Fruit fly (Drosophila melanogaster) whole organism, embryonic: ENCODE results near the gene Dpm3.
A peak's percentile ranks its signal among the peaks of the same experiment; 100 is the strongest.

Experiments
- Atf-2 ChIP-seq: fragments of 200-800 bp; sonication (Bioruptor generic); optimal IDR thresholded peaks from 2 replicates; lab custom pipeline; 2016; ENCODE audit warnings: missing biosample characterization, missing genetic modification characterization
- Atf6 ChIP-seq: fragments of 200-800 bp; sonication (Bioruptor generic); IDR thresholded peaks from 2 replicates; pipeline ENCODE4 v1.3.6; 2022; ENCODE audit warnings: missing biosample characterization, missing genetic modification characterization
- B-H2 ChIP-seq: fragments of 200-800 bp; sonication (Bioruptor generic); optimal IDR thresholded peaks from 2 replicates; lab custom pipeline; 2018; ENCODE audit warnings: missing biosample characterization, mild to moderate bottlenecking, missing genetic modification characterization
- CG10274 ChIP-seq: fragments of 200-800 bp; sonication (Bioruptor generic); optimal IDR thresholded peaks from 3 replicates; lab custom pipeline; 2017; ENCODE audit warnings: missing biosample characterization, mild to moderate bottlenecking, missing genetic modification characterization
- CG12942 ChIP-seq: fragments of 200-800 bp; sonication (Bioruptor generic); optimal IDR thresholded peaks from 3 replicates; lab custom pipeline; 2016; ENCODE audit warnings: missing biosample characterization, missing genetic modification characterization
- CG14441 ChIP-seq: fragments of 200-800 bp; sonication (Bioruptor generic); IDR thresholded peaks from 2 replicates; pipeline ENCODE4 v1.3.6; 2022; ENCODE audit warnings: missing biosample characterization, missing genetic modification characterization
- CG15269 ChIP-seq: fragments of 200-800 bp; sonication (Bioruptor generic); optimal IDR thresholded peaks from 2 replicates; lab custom pipeline; 2018; ENCODE audit warnings: missing biosample characterization, mild to moderate bottlenecking, missing genetic modification characterization, moderate library complexity
- CG15601 ChIP-seq: fragments of 200-800 bp; sonication (Bioruptor generic); optimal IDR thresholded peaks from 3 replicates; lab custom pipeline; 2019; ENCODE audit warnings: missing biosample characterization, mild to moderate bottlenecking, missing genetic modification characterization, moderate library complexity
- CG17186 ChIP-seq: fragments of 200-800 bp; sonication (Bioruptor generic); optimal IDR thresholded peaks from 3 replicates; lab custom pipeline; 2017; ENCODE audit warnings: missing biosample characterization, missing genetic modification reagents, missing genetic modification characterization
- CG18262 ChIP-seq: fragments of 200-800 bp; optimal IDR thresholded peaks from 3 replicates; lab custom pipeline; 2019; ENCODE audit warnings: missing biosample characterization, mild to moderate bottlenecking, missing genetic modification characterization, moderate library complexity
- CG18764 ChIP-seq: fragments of 200-800 bp; sonication (Bioruptor generic); optimal IDR thresholded peaks from 3 replicates; lab custom pipeline; 2016; ENCODE audit warnings: missing biosample characterization, missing genetic modification characterization
- CG31365 ChIP-seq: fragments of 200-800 bp; sonication (Bioruptor generic); optimal IDR thresholded peaks from 2 replicates; lab custom pipeline; 2018; ENCODE audit warnings: missing biosample characterization, mild to moderate bottlenecking, missing genetic modification characterization
- CG31441 ChIP-seq: fragments of 200-800 bp; sonication (Bioruptor generic); IDR thresholded peaks from 2 replicates; pipeline ENCODE4 v1.3.6; 2022; ENCODE audit warnings: missing biosample characterization, missing genetic modification characterization
- CG3407 ChIP-seq: fragments of 200-800 bp; sonication (Bioruptor generic); optimal IDR thresholded peaks from 2 replicates; lab custom pipeline; 2018; ENCODE audit warnings: missing biosample characterization, mild to moderate bottlenecking, missing genetic modification characterization
- CG6272 ChIP-seq: fragments of 200-800 bp; sonication (Bioruptor generic); IDR thresholded peaks from 2 replicates; pipeline ENCODE4 v1.3.6; 2022; ENCODE audit warnings: missing biosample characterization, missing genetic modification characterization
- CG6689 ChIP-seq: fragments of 200-800 bp; sonication (Bioruptor generic); IDR thresholded peaks from 2 replicates; pipeline ENCODE4 v1.3.6; 2022; ENCODE audit warnings: missing biosample characterization, missing genetic modification characterization
- CG8478 ChIP-seq: fragments of >200 bp; optimal IDR thresholded peaks from 2 replicates; lab custom pipeline; 2018
- CG8765 ChIP-seq: fragments of 200-800 bp; sonication (Bioruptor generic); IDR thresholded peaks from 2 replicates; pipeline ENCODE4 v1.3.6; 2022; ENCODE audit warnings: missing biosample characterization, missing genetic modification characterization
- CG9437 ChIP-seq: fragments of 200-800 bp; sonication (Bioruptor generic); optimal IDR thresholded peaks from 2 replicates; lab custom pipeline; 2018; ENCODE audit warnings: missing biosample characterization, mild to moderate bottlenecking, missing genetic modification characterization
- CTCF ChIP-seq: fragments of 200-800 bp; sonication (Bioruptor generic); optimal IDR thresholded peaks from 2 replicates; lab custom pipeline; 2017; ENCODE audit warnings: missing biosample characterization, mild to moderate bottlenecking, missing genetic modification characterization, moderate library complexity
- Dbx ChIP-seq: fragments of 200-800 bp; sonication (Bioruptor generic); IDR thresholded peaks from 3 replicates; pipeline ENCODE4 v1.3.6; 2022; ENCODE audit warnings: missing biosample characterization, missing genetic modification characterization
- Ets97D ChIP-seq: fragments of 200-800 bp; sonication (Bioruptor generic); optimal IDR thresholded peaks from 3 replicates; lab custom pipeline; 2016; ENCODE audit warnings: missing biosample characterization, missing genetic modification characterization
- HHEX ChIP-seq: fragments of 200-800 bp; sonication (Bioruptor generic); optimal IDR thresholded peaks from 3 replicates; lab custom pipeline; 2017; ENCODE audit warnings: missing biosample characterization, mild to moderate bottlenecking, missing genetic modification characterization, missing genetic modification reagents
- Hr78 ChIP-seq, 2 experiments: fragments of 200-800 bp in 1 of 2; fragments of >200 bp in 1 of 2; sonication (Bioruptor generic) in 1 of 2; optimal IDR thresholded peaks; 2 replicates each; lab custom pipeline; 2017 to 2019; ENCODE audit warnings: missing biosample characterization in 2 of 2, missing genetic modification characterization in 2 of 2, mild to moderate bottlenecking in 1 of 2, moderate library complexity in 1 of 2
- Hsf ChIP-seq: fragments of 200-800 bp; sonication (Bioruptor generic); optimal IDR thresholded peaks from 3 replicates; lab custom pipeline; 2016; ENCODE audit warnings: missing biosample characterization, missing genetic modification characterization
- Lpt ChIP-seq: fragments of >200 bp; optimal IDR thresholded peaks from 2 replicates; lab custom pipeline; 2018; ENCODE audit warnings: missing biosample characterization, missing genetic modification characterization
- Max ChIP-seq: fragments of 200-800 bp; sonication (Bioruptor generic); optimal IDR thresholded peaks from 2 replicates; lab custom pipeline; 2016; ENCODE audit warnings: missing biosample characterization, mild to moderate bottlenecking, missing genetic modification characterization
- NC2α ChIP-seq: fragments of 200-800 bp; sonication (Bioruptor generic); optimal IDR thresholded peaks from 2 replicates; lab custom pipeline; 2016; ENCODE audit warnings: missing biosample characterization, missing genetic modification characterization
- Optix ChIP-seq: fragments of 200-800 bp; sonication (Bioruptor generic); IDR thresholded peaks from 3 replicates; pipeline ENCODE4 v1.3.6; 2022; ENCODE audit warnings: missing biosample characterization, missing genetic modification characterization
- Sry-β ChIP-seq: fragments of 200-800 bp; sonication (Bioruptor generic); optimal IDR thresholded peaks from 2 replicates; lab custom pipeline; 2018; ENCODE audit warnings: missing biosample characterization, mild to moderate bottlenecking, missing genetic modification characterization, moderate library complexity
- Xbp1 ChIP-seq: fragments of 200-800 bp; sonication (Bioruptor generic); optimal IDR thresholded peaks from 3 replicates; lab custom pipeline; 2016; ENCODE audit warnings: missing biosample characterization, mild to moderate bottlenecking, missing genetic modification characterization
- amos ChIP-seq: fragments of 200-800 bp; sonication (Bioruptor generic); IDR thresholded peaks from 2 replicates; pipeline ENCODE4 v1.3.6; 2022; ENCODE audit warnings: missing biosample characterization, missing genetic modification characterization; ENCODE audit not compliant: partially characterized antibody
- ash1 ChIP-seq: fragments of 200-800 bp; sonication (Bioruptor generic); optimal IDR thresholded peaks from 2 replicates; lab custom pipeline; 2018; ENCODE audit warnings: missing biosample characterization, mild to moderate bottlenecking, missing genetic modification characterization
- bbx ChIP-seq: fragments of 200-800 bp; sonication (Bioruptor generic); IDR thresholded peaks from 2 replicates; pipeline ENCODE4 v1.3.6; 2022; ENCODE audit warnings: missing biosample characterization, missing genetic modification characterization; ENCODE audit not compliant: partially characterized antibody
- cas ChIP-seq: fragments of 200-800 bp; sonication (Bioruptor generic); IDR thresholded peaks from 2 replicates; pipeline ENCODE4 v1.3.6; 2022; ENCODE audit warnings: missing biosample characterization, missing genetic modification characterization
- chm ChIP-seq: fragments of 200-800 bp; sonication (Bioruptor generic); IDR thresholded peaks from 2 replicates; pipeline ENCODE4 v1.3.6; 2022; ENCODE audit warnings: missing biosample characterization, missing genetic modification characterization
- crc ChIP-seq: fragments of 200-800 bp; sonication (Bioruptor generic); optimal IDR thresholded peaks from 2 replicates; lab custom pipeline; 2016; ENCODE audit warnings: missing biosample characterization, missing genetic modification characterization
- exex ChIP-seq: fragments of 200-800 bp; sonication (Bioruptor generic); optimal IDR thresholded peaks from 4 replicates; lab custom pipeline; 2018; ENCODE audit warnings: missing biosample characterization, mild to moderate bottlenecking, missing genetic modification characterization, moderate library complexity
- gt ChIP-seq: fragments of 200-800 bp; sonication (Bioruptor generic); IDR thresholded peaks from 2 replicates; pipeline ENCODE4 v1.3.6; 2022; ENCODE audit warnings: missing biosample characterization, missing genetic modification characterization
- lbe ChIP-seq: fragments of 200-800 bp; sonication (Bioruptor generic); optimal IDR thresholded peaks from 2 replicates; lab custom pipeline; 2016; ENCODE audit warnings: missing biosample characterization, mild to moderate bottlenecking, missing genetic modification characterization
- luna ChIP-seq: fragments of 200-800 bp; sonication (Bioruptor generic); optimal IDR thresholded peaks from 2 replicates; lab custom pipeline; 2016; ENCODE audit warnings: missing biosample characterization, missing genetic modification characterization
- pb ChIP-seq: fragments of 200-800 bp; sonication (Bioruptor generic); optimal IDR thresholded peaks from 3 replicates; lab custom pipeline; 2016; ENCODE audit warnings: missing biosample characterization, missing genetic modification characterization
- pita ChIP-seq: fragments of 200-800 bp; sonication (Bioruptor generic); optimal IDR thresholded peaks from 2 replicates; lab custom pipeline; 2017; ENCODE audit warnings: missing biosample characterization, mild to moderate bottlenecking, missing genetic modification characterization
- psq ChIP-seq: fragments of 200-800 bp; sonication (Bioruptor generic); optimal IDR thresholded peaks from 2 replicates; lab custom pipeline; 2017; ENCODE audit warnings: missing biosample characterization, missing genetic modification characterization
- pum ChIP-seq: fragments of 200-800 bp; sonication (Bioruptor generic); optimal IDR thresholded peaks from 2 replicates; lab custom pipeline; 2016; ENCODE audit warnings: missing biosample characterization, missing genetic modification characterization
- sens-2 ChIP-seq: fragments of 200-800 bp; sonication (Bioruptor generic); IDR thresholded peaks from 2 replicates; pipeline ENCODE4 v1.3.6; 2022; ENCODE audit warnings: missing biosample characterization, missing genetic modification characterization
- sima ChIP-seq: fragments of 200-800 bp; sonication (Bioruptor generic); optimal IDR thresholded peaks from 2 replicates; lab custom pipeline; 2016; ENCODE audit warnings: missing biosample characterization, missing genetic modification characterization
- tin ChIP-seq: fragments of 200-800 bp; sonication (Bioruptor generic); optimal IDR thresholded peaks from 3 replicates; lab custom pipeline; 2016; ENCODE audit warnings: missing biosample characterization, missing genetic modification characterization
- vfl ChIP-seq: fragments of 200-800 bp; sonication (Bioruptor generic); optimal IDR thresholded peaks from 2 replicates; lab custom pipeline; 2016; ENCODE audit warnings: missing biosample characterization, missing genetic modification characterization
- vnd ChIP-seq: fragments of 200-800 bp; sonication (Bioruptor generic); IDR thresholded peaks from 3 replicates; pipeline ENCODE4 v1.3.6; 2022; ENCODE audit warnings: missing biosample characterization, missing genetic modification characterization; ENCODE audit not compliant: partially characterized antibody
- wek ChIP-seq: fragments of 200-800 bp; sonication (Bioruptor generic); optimal IDR thresholded peaks from 3 replicates; lab custom pipeline; 2018; ENCODE audit warnings: missing biosample characterization, mild to moderate bottlenecking, missing genetic modification characterization, moderate library complexity
- zen ChIP-seq: fragments of 200-800 bp; sonication (Bioruptor generic); optimal IDR thresholded peaks from 3 replicates; lab custom pipeline; 2018; ENCODE audit warnings: missing biosample characterization, mild to moderate bottlenecking, missing genetic modification characterization, moderate library complexity

Gene Dpm3

DNA sequence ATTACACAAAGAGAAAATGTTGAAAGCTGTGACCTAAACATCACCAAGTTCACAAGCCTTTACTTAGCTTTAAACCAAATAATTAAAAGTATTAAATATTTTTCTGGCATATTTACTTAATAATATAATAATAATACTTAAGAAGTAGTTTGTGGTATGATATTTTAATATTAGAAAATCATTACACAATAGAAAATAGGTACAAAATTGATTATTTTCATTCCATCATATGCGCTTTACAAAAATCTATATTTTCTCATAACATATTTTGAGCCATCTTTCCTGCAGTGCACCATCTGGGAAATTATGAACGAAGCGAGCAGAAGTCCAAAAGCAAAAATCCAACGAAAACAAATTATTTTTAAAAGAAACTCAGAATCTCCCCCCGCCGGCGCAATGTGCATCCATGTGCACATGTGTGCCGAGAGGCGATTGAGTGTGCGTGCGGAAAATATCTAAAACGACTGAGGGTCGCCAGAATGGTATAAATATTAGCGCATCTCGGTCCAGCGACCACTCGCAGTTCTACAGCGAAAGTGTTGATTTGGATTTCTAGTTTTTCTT lies 22.7 kb upstream of the Dpm3 start, which contains the start of gene Act87E (continued):
- TF ChIP-seq CG9437 (peak; percentile 73), CG31365 (tag; lab: Kevin White, UChicago) (no peak), CG15601 (tag; lab: Kevin White, UChicago) (peak; percentile 73), wek (GFP tag; lab: Kevin White, UChicago) (no peak), cas (no peak), Hr78 (GFP tag; optimal IDR thresholded peaks at IDR 0.05; lab: Kevin White, UChicago) (peak in 1 of 2 experiments; percentile 60), pb (GFP tag; lab: Kevin White, UChicago) (no peak), Optix (GFP tag; lab: Robert Waterston, UW) (no peak), pita (GFP tag; lab: Kevin White, UChicago) (no peak), Sry-β (no peak), Atf6 (GFP tag; lab: Robert Waterston, UW) (no peak; the same call in 1 of the 2 replicates), Lpt (GFP tag; lab: Kevin White, UChicago) (no peak), B-H2 (GFP tag; lab: Kevin White, UChicago) (no peak), psq (GFP tag; lab: Kevin White, UChicago) (no peak), CG18262 (tag; lab: Kevin White, UChicago) (peak; percentile 90), CG10274 (no peak), CG15269 (tag; lab: Kevin White, UChicago) (peak; percentile 69), Xbp1 (peak; percentile 52), CG8478 (no peak), Max (GFP tag; lab: Kevin White, UChicago) (no peak), CG8765 (no peak), Atf-2 (GFP tag; lab: Kevin White, UChicago) (no peak), exex (tag; lab: Kevin White, UChicago) (no peak), sens-2 (GFP tag; lab: Robert Waterston, UW) (no peak), CG31441 (GFP tag; lab: Robert Waterston, UW) (peak; percentile 89), CG17186 (GFP tag; lab: Kevin White, UChicago) (no peak), CG12942 (GFP tag; lab: Kevin White, UChicago) (peak; percentile 42), HHEX (GFP tag; lab: Kevin White, UChicago) (peak; percentile 29), CG3407 (peak; percentile 54), chm (GFP tag; lab: Robert Waterston, UW) (no peak), CG6272 (no peak), bbx (GFP tag; lab: Robert Waterston, UW) (no peak; the same call in 1 of the 2 replicates), CG18764 (GFP tag; lab: Kevin White, UChicago) (no peak), crc (GFP tag; lab: Kevin White, UChicago) (no peak), pum (no peak), Ets97D (GFP tag; lab: Kevin White, UChicago) (no peak), vnd (GFP tag; lab: Robert Waterston, UW) (no peak), zen (tag; lab: Kevin White, UChicago) (peak; percentile 36), gt (GFP tag; lab: Robert Waterston, UW) (no peak), tin (GFP tag; lab: Kevin White, UChicago) (peak; percentile 58), NC2α (GFP tag; lab: Kevin White, UChicago) (no peak), amos (no peak), Dbx (GFP tag; lab: Robert Waterston, UW) (peak; percentile 41; the same call in 1 of the 3 replicates), sima (GFP tag; lab: Kevin White, UChicago) (no peak), CG14441 (no peak), lbe (GFP tag; lab: Kevin White, UChicago) (no peak), CG6689 (GFP tag; lab: Robert Waterston, UW) (peak; percentile 60; the same call in 1 of the 2 replicates), vfl (GFP tag; lab: Kevin White, UChicago) (no peak), Hsf (GFP tag; lab: Kevin White, UChicago) (no peak), ash1 (GFP tag; lab: Kevin White, UChicago) (no peak), luna (GFP tag; lab: Kevin White, UChicago) (no peak), CTCF (GFP tag; lab: Kevin White, UChicago) (no peak)
